Worm (Caenorhabditis elegans) whole organism, L1 larva: ENCODE results near the gene F47C12.8.

Experiments
- lin-13 ChIP-seq: fragments of 150-350 bp; optimal IDR thresholded peaks from 2 replicates; lab custom pipeline; 2014; ENCODE audit warnings: missing biosample characterization, missing genetic modification reagents, missing genetic modification characterization
- nhr-11 ChIP-seq: fragments of 150-350 bp; optimal IDR thresholded peaks from 2 replicates; lab custom pipeline; 2014; ENCODE audit warnings: missing biosample characterization, missing genetic modification characterization
- nhr-77 ChIP-seq: fragments of 150-350 bp; optimal IDR thresholded peaks from 2 replicates; lab custom pipeline; 2014; ENCODE audit warnings: missing biosample characterization, missing genetic modification characterization
- ztf-4 ChIP-seq: fragments of 150-350 bp; optimal IDR thresholded peaks from 2 replicates; lab custom pipeline; 2014; ENCODE audit warnings: missing biosample characterization, missing genetic modification characterization

ce11 chrIV:4027106-4027888 lies 28.9 kb upstream of the F47C12.8 start:
- TF ChIP-seq nhr-11 (tag; lab: Kevin White, UChicago) (no peak), ztf-4 (tag; lab: Kevin White, UChicago) (no peak), lin-13 (GFP tag; lab: Kevin White, UChicago) (no peak), nhr-77 (tag; lab: Kevin White, UChicago) (no peak)
